Fruit fly (Drosophila melanogaster) whole organism: ENCODE data around the gene CG6654.

ENCODE experiments used
- CG8478 ChIP-seq: fragments of >200 bp; optimal IDR thresholded peaks from 2 replicates; lab custom pipeline; 2018; ENCODE audit warnings: inconsistent platforms
- EcR ChIP-seq, 2 experiments: fragments of >200 bp; optimal IDR thresholded peaks; 2 replicates each; lab custom pipeline; 2017; ENCODE audit warnings: missing biosample characterization in 2 of 2, missing genetic modification characterization in 2 of 2, missing genetic modification reagents in 2 of 2
- pan ChIP-seq: fragments of >200 bp; optimal IDR thresholded peaks from 2 replicates; lab custom pipeline; 2017

- no peak for TF ChIP-seq CG8478 (lab: Kevin White, UChicago)
- TF ChIP-seq EcR (GFP tag; optimal IDR thresholded peaks at IDR 0.05; lab: Kevin White, UChicago): no peak
- no peak for TF ChIP-seq pan (lab: Kevin White, UChicago)
Observed at dm6 chr3R:15208712-15209499, 4.6 kb downstream of the CG6654 start, which contains the start of the genes Spn88Eb and Mau2.
